Fruit fly (Drosophila melanogaster): ENCODE results near the gene CG43077.

Gene CG43077

dm6 chrX:17087575-17087974 is 19.3 kb upstream of the CG43077 start, which contains the start of gene CG8945:
TSS of gene CG8945 (minus strand) at chrX:17087675.
- TF ChIP-seq CG17801 (GFP tag; optimal IDR thresholded peaks at IDR 0.05; ENCODE audit: partially characterized antibody), result no peak

- TF ChIP-seq CG17801 (GFP tag; optimal IDR thresholded peaks at IDR 0.05; ENCODE audit: partially characterized antibody), result no peak
Measured at dm6 chrX:17081147-17081546, 12.8 kb upstream of the CG43077 start, which contains the start of gene CG4955. TSS of gene CG4955 (plus strand) at chrX:17081447.

dm6 chrX:17078139-17078977 is 10.0 kb upstream of the CG43077 start, which contains the start of gene CG4949:
TSS of gene CG4949 (plus strand) at chrX:17078836.
- no peak for TF ChIP-seq CG17801 (GFP tag; optimal IDR thresholded peaks at IDR 0.05; ENCODE audit: partially characterized antibody)

- no peak for TF ChIP-seq CG17801 (GFP tag; optimal IDR thresholded peaks at IDR 0.05; ENCODE audit: partially characterized antibody)
Measured at dm6 chrX:17077290-17078138, 9.2 kb upstream of the CG43077 start, which contains the start of gene wcy. TSS of gene wcy (minus strand) at chrX:17077897.

- TF ChIP-seq CG17801 (GFP tag; optimal IDR thresholded peaks at IDR 0.05; ENCODE audit: partially characterized antibody), result no peak
Measured at dm6 chrX:17076449-17077289, 8.3 kb upstream of the CG43077 start.

dm6 chrX:17066632-17067031 is 1.7 kb downstream of the CG43077 start, which contains the start of gene CG45002:
TSS of gene CG45002 (minus strand) at chrX:17066732.
- no peak for TF ChIP-seq CG17801 (GFP tag; optimal IDR thresholded peaks at IDR 0.05; ENCODE audit: partially characterized antibody)

- TF ChIP-seq CG17801 (GFP tag; optimal IDR thresholded peaks at IDR 0.05; ENCODE audit: partially characterized antibody), result no peak
Measured at dm6 chrX:17047730-17048577, 20.4 kb downstream of the CG43077 start.

- TF ChIP-seq CG17801 (GFP tag; optimal IDR thresholded peaks at IDR 0.05; ENCODE audit: partially characterized antibody), result no peak
Measured at dm6 chrX:17023199-17023598, 45.1 kb downstream of the CG43077 start, which contains the start of gene CG43997. TSS of gene CG43997 (plus strand) at chrX:17023499.

dm6 chrX:17022004-17022403 is 46.3 kb downstream of the CG43077 start, which contains the start of gene CG43996:
TSS of gene CG43996 (plus strand) at chrX:17022304.
- no peak for TF ChIP-seq CG17801 (GFP tag; optimal IDR thresholded peaks at IDR 0.05; ENCODE audit: partially characterized antibody)

- TF ChIP-seq CG17801 (GFP tag; optimal IDR thresholded peaks at IDR 0.05; ENCODE audit: partially characterized antibody), result no peak
Measured at dm6 chrX:17021435-17021834, 46.9 kb downstream of the CG43077 start.
